Worm (Caenorhabditis elegans) whole organism, late embryonic: ENCODE data around the gene srw-42.

Experiments used
- C08G9.2 ChIP-seq: sonication (generic microtip); optimal IDR thresholded peaks from 2 replicates; lab custom pipeline; 2016; ENCODE audit warnings: mild to moderate bottlenecking, missing genetic modification characterization, moderate library complexity, missing compliant biosample characterization
- K02D7.2 ChIP-seq: sonication (generic microtip); optimal IDR thresholded peaks from 2 replicates; lab custom pipeline; 2017; ENCODE audit warnings: mild to moderate bottlenecking, missing genetic modification characterization, missing compliant biosample characterization
- K09A11.1 ChIP-seq: sonication (generic microtip); optimal IDR thresholded peaks from 2 replicates; lab custom pipeline; 2017; ENCODE audit warnings: antibody characterized with exemption, mild to moderate bottlenecking, missing genetic modification characterization, missing compliant biosample characterization; ENCODE audit not compliant: insufficient read depth
- T23F11.4 ChIP-seq: fragments of 200-800 bp; sonication (Bioruptor generic); optimal IDR thresholded peaks from 2 replicates; lab custom pipeline; 2018; ENCODE audit warnings: mild to moderate bottlenecking, missing genetic modification characterization, missing compliant biosample characterization
- ahr-1 ChIP-seq: sonication (generic microtip); optimal IDR thresholded peaks from 2 replicates; lab custom pipeline; 2016; ENCODE audit warnings: missing genetic modification characterization, missing compliant biosample characterization
- ama-1 ChIP-seq: fragments of 150-350 bp; optimal IDR thresholded peaks from 2 replicates; lab custom pipeline; 2014
- ceh-24 ChIP-seq: sonication (generic microtip); optimal IDR thresholded peaks from 2 replicates; lab custom pipeline; 2016; ENCODE audit warnings: mild to moderate bottlenecking, missing genetic modification characterization, missing compliant biosample characterization
- ceh-30 ChIP-seq: fragments of 150-350 bp; optimal IDR thresholded peaks from 2 replicates; lab custom pipeline; 2014; ENCODE audit warnings: missing biosample characterization, missing genetic modification characterization
- ceh-31 ChIP-seq: sonication (generic microtip); optimal IDR thresholded peaks from 2 replicates; lab custom pipeline; 2016; ENCODE audit warnings: missing genetic modification characterization, missing compliant biosample characterization
- ceh-45 ChIP-seq: fragments of 200-800 bp; sonication (Bioruptor generic); IDR thresholded peaks from 2 replicates; pipeline ENCODE4 v1.3.6; 2022; ENCODE audit warnings: missing genetic modification reagents, missing genetic modification characterization, missing compliant biosample characterization
- ceh-48 ChIP-seq: sonication (generic microtip); optimal IDR thresholded peaks from 2 replicates; lab custom pipeline; 2016; ENCODE audit warnings: missing genetic modification characterization, inconsistent platforms, missing compliant biosample characterization
- che-1 ChIP-seq: sonication (generic microtip); optimal IDR thresholded peaks from 2 replicates; lab custom pipeline; 2016; ENCODE audit warnings: mild to moderate bottlenecking, missing genetic modification characterization, missing compliant biosample characterization
- elt-4 ChIP-seq: sonication (generic microtip); optimal IDR thresholded peaks from 2 replicates; lab custom pipeline; 2016; ENCODE audit warnings: missing genetic modification characterization, missing compliant biosample characterization
- fax-1 ChIP-seq: sonication (generic microtip); optimal IDR thresholded peaks from 2 replicates; lab custom pipeline; 2016; ENCODE audit warnings: missing genotype, missing genetic modification characterization, missing compliant biosample characterization
- fkh-6 ChIP-seq: sonication (generic microtip); optimal IDR thresholded peaks from 2 replicates; lab custom pipeline; 2016; ENCODE audit warnings: missing genetic modification characterization, missing compliant biosample characterization
- hlh-13 ChIP-seq: fragments of 200-800 bp; sonication (Bioruptor generic); optimal IDR thresholded peaks from 2 replicates; lab custom pipeline; 2018; ENCODE audit warnings: mild to moderate bottlenecking, missing genetic modification characterization, missing compliant biosample characterization
- hlh-30 ChIP-seq: sonication (generic microtip); optimal IDR thresholded peaks from 2 replicates; lab custom pipeline; 2017; ENCODE audit warnings: antibody characterized with exemption, missing genetic modification characterization, missing compliant biosample characterization; ENCODE audit not compliant: insufficient read depth
- hlh-6 ChIP-seq: sonication (generic microtip); optimal IDR thresholded peaks from 2 replicates; lab custom pipeline; 2016; ENCODE audit warnings: missing genotype, missing genetic modification characterization, missing compliant biosample characterization
- hlh-8 ChIP-seq: sonication (generic microtip); optimal IDR thresholded peaks from 2 replicates; lab custom pipeline; 2016; ENCODE audit warnings: missing genotype, missing genetic modification characterization, missing compliant biosample characterization
- lim-6 ChIP-seq: sonication (generic microtip); optimal IDR thresholded peaks from 2 replicates; lab custom pipeline; 2016; ENCODE audit warnings: missing genetic modification characterization, missing compliant biosample characterization
- lin-11 ChIP-seq: fragments of 200-800 bp; sonication (Bioruptor generic); optimal IDR thresholded peaks from 2 replicates; lab custom pipeline; 2018; ENCODE audit warnings: mild to moderate bottlenecking, missing genetic modification characterization, missing compliant biosample characterization
- madf-2 ChIP-seq: sonication (generic microtip); optimal IDR thresholded peaks from 2 replicates; lab custom pipeline; 2017; ENCODE audit warnings: missing genetic modification characterization, missing compliant biosample characterization
- nfya-1 ChIP-seq: sonication (generic microtip); optimal IDR thresholded peaks from 2 replicates; lab custom pipeline; 2017; ENCODE audit warnings: missing genetic modification characterization, mild to moderate bottlenecking, missing compliant biosample characterization, antibody characterized with exemption, moderate library complexity
- nhr-11 ChIP-seq: fragments of 150-350 bp; optimal IDR thresholded peaks from 2 replicates; lab custom pipeline; 2014; ENCODE audit warnings: missing biosample characterization, missing genetic modification characterization
- npax-4 ChIP-seq: sonication (generic microtip); optimal IDR thresholded peaks from 2 replicates; lab custom pipeline; 2016; ENCODE audit warnings: missing genetic modification characterization, missing compliant biosample characterization
- odd-2 ChIP-seq: sonication (generic microtip); optimal IDR thresholded peaks from 2 replicates; lab custom pipeline; 2017; ENCODE audit warnings: antibody characterized with exemption, mild to moderate bottlenecking, missing genetic modification characterization, missing compliant biosample characterization
- pag-3 ChIP-seq: sonication (generic microtip); optimal IDR thresholded peaks from 2 replicates; lab custom pipeline; 2016; ENCODE audit warnings: missing compliant biosample characterization, missing genetic modification characterization, borderline replicate concordance
- pat-9 ChIP-seq: fragments of 200-800 bp; sonication (Bioruptor generic); optimal IDR thresholded peaks from 2 replicates; lab custom pipeline; 2018; ENCODE audit warnings: mild to moderate bottlenecking, missing genetic modification characterization, moderate library complexity, missing compliant biosample characterization
- pha-4 ChIP-seq: fragments of 150-350 bp; optimal IDR thresholded peaks from 2 replicates; lab custom pipeline; 2018; ENCODE audit warnings: missing biosample characterization, missing genetic modification reagents, missing genetic modification characterization
- ref-2 ChIP-seq: sonication (generic microtip); optimal IDR thresholded peaks from 2 replicates; lab custom pipeline; 2016; ENCODE audit warnings: missing genetic modification characterization, missing compliant biosample characterization
- rnt-1 ChIP-seq: sonication (generic microtip); optimal IDR thresholded peaks from 2 replicates; lab custom pipeline; 2016; ENCODE audit warnings: missing genetic modification characterization, missing compliant biosample characterization
- sdc-2 ChIP-seq: sonication (generic microtip); optimal IDR thresholded peaks from 2 replicates; lab custom pipeline; 2016; ENCODE audit warnings: missing genotype, missing genetic modification characterization, missing compliant biosample characterization
- syd-9 ChIP-seq: sonication (generic microtip); optimal IDR thresholded peaks from 2 replicates; lab custom pipeline; 2016; ENCODE audit warnings: mild to moderate bottlenecking, missing genetic modification characterization, moderate library complexity, missing compliant biosample characterization
- tbx-7 ChIP-seq: sonication (generic microtip); optimal IDR thresholded peaks from 2 replicates; lab custom pipeline; 2016; ENCODE audit warnings: missing genotype, missing genetic modification characterization, missing compliant biosample characterization
- unc-42 ChIP-seq: sonication (generic microtip); optimal IDR thresholded peaks from 2 replicates; lab custom pipeline; 2016; ENCODE audit warnings: missing genotype, missing genetic modification characterization, missing compliant biosample characterization
- unc-55 ChIP-seq: sonication (generic microtip); optimal IDR thresholded peaks from 2 replicates; lab custom pipeline; 2017; ENCODE audit warnings: missing biosample characterization, missing genetic modification reagents, missing genetic modification characterization
- zip-5 ChIP-seq: sonication (generic microtip); optimal IDR thresholded peaks from 2 replicates; lab custom pipeline; 2016; ENCODE audit warnings: missing genetic modification characterization, missing compliant biosample characterization
- ztf-16 ChIP-seq: sonication (generic microtip); optimal IDR thresholded peaks from 2 replicates; lab custom pipeline; 2017; ENCODE audit warnings: missing genetic modification characterization, missing compliant biosample characterization

The srw-42 gene

ce11 chrV:16693732-16694131 is at the start of gene srw-42:
Gene srw-42, minus strand, starts transcription at chrV:16693832.
- TF ChIP-seq C08G9.2: no peak
- no peak for TF ChIP-seq hlh-13
- no peak for TF ChIP-seq syd-9 (tag; lab: Kevin White, UChicago)
- TF ChIP-seq hlh-30 (tag; lab: Kevin White, UChicago): no peak
- TF ChIP-seq ref-2 (tag; lab: Kevin White, UChicago): no peak
- no peak for TF ChIP-seq K02D7.2 (tag; lab: Kevin White, UChicago)
- TF ChIP-seq ztf-16: no peak
- no peak for TF ChIP-seq hlh-8
- no peak for TF ChIP-seq madf-2 (tag; lab: Kevin White, UChicago)
- no peak for TF ChIP-seq nfya-1
- TF ChIP-seq ceh-24 (tag; lab: Kevin White, UChicago): no peak
- TF ChIP-seq npax-4 (tag; lab: Kevin White, UChicago): no peak
- no peak for TF ChIP-seq ceh-45
- TF ChIP-seq nhr-11 (tag; lab: Kevin White, UChicago): no peak
- TF ChIP-seq sdc-2 (tag; lab: Kevin White, UChicago): no peak
- TF ChIP-seq ahr-1 (tag; lab: Kevin White, UChicago): no peak

- TF ChIP-seq nfya-1 (no peak), K09A11.1 (tag; lab: Kevin White, UChicago) (no peak), fkh-6 (no peak)
Measured at ce11 chrV:16742123-16742522, 48.5 kb upstream of the srw-42 start, which contains the start of gene T25E12.6. Gene T25E12.6, plus strand, starts transcription at chrV:16742423.

DNA sequence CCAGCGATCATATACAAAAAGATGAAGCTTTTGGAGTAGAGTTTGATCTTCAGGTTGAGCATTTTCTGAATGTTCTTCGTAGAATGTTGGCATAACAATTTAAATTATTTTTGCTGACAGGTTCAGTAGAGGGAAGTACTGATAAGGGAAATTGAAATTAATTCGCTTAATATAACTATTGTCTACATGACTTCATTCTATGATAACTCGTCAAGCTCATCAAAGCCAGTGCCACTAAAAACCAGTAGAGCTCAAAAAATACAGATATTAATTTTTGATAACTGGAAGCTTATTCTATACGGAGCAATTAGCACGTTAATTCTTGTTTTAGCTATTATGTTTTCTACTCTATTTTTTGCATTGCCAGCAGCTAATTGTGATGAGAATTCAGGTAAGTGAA is 45.5 kb upstream of the srw-42 start, which contains the start of the genes clec-29 and clec-39:
Gene clec-29 (minus strand): TSS at position 101 of the 400 bp plus-strand sequence.
Gene clec-39 (plus strand): TSS at position 169 of the 400 bp plus-strand sequence.
- TF ChIP-seq lin-11 (tag; lab: Kevin White, UChicago) (no peak), ceh-45 (no peak), hlh-6 (tag; lab: Kevin White, UChicago) (no peak), ama-1 (lab: Kevin White, UChicago) (no peak), ceh-48 (no peak), K09A11.1 (tag; lab: Kevin White, UChicago) (no peak), T23F11.4 (GFP tag; lab: Kevin White, UChicago) (no peak), unc-42 (no peak), C08G9.2 (no peak), tbx-7 (tag; lab: Kevin White, UChicago) (no peak), rnt-1 (tag; lab: Kevin White, UChicago) (no peak), pha-4 (tag; lab: Kevin White, UChicago) (no peak), ceh-30 (tag; lab: Kevin White, UChicago) (no peak)

- TF ChIP-seq che-1 (tag; lab: Kevin White, UChicago): no peak
- TF ChIP-seq elt-4 (tag; lab: Kevin White, UChicago): no peak
- TF ChIP-seq ztf-16: no peak
- TF ChIP-seq unc-55: no peak
- no peak for TF ChIP-seq ama-1 (lab: Kevin White, UChicago)
- TF ChIP-seq ceh-48: no peak
Measured at ce11 chrV:16735518-16735917, 41.9 kb upstream of the srw-42 start, which contains the start of the genes clec-38 and clec-34. Gene clec-38, minus strand, starts transcription at chrV:16735618. Gene clec-34, plus strand, starts transcription at chrV:16735765.

DNA sequence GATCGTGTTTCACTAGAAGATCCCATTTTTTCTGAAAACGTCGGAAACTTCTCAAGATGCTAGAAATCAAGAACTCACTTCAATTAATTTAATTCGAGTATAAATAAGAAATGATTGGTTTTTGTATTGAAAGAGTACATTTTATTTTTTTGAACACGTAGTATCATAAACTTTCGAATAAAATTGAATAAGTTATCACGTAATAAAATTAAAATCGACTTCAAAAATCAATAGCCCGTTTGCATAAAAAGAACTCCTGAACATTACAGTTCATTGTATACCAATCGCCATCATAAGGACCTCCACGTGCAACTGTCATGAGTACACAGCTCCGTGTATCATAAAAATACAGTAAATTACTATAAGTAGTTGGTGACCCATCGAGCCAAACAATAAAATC is 40.0 kb upstream of the srw-42 start, which contains the start of gene T25E12.16:
Gene T25E12.16 (minus strand): TSS at position 101 of the 400 bp plus-strand sequence.
- TF ChIP-seq ref-2 (tag; lab: Kevin White, UChicago): no peak
- TF ChIP-seq zip-5 (tag; lab: Kevin White, UChicago): no peak
- no peak for TF ChIP-seq ceh-48
- no peak for TF ChIP-seq pag-3
- TF ChIP-seq nhr-11 (tag; lab: Kevin White, UChicago): no peak
- TF ChIP-seq ceh-31 (tag; lab: Kevin White, UChicago): no peak
- no peak for TF ChIP-seq odd-2 (tag; lab: Kevin White, UChicago)
- no peak for TF ChIP-seq syd-9 (tag; lab: Kevin White, UChicago)
- TF ChIP-seq hlh-30 (tag; lab: Kevin White, UChicago): no peak
- no peak for TF ChIP-seq lim-6
- TF ChIP-seq fax-1 (tag; lab: Kevin White, UChicago): no peak
- no peak for TF ChIP-seq pat-9 (tag; lab: Kevin White, UChicago)
- no peak for TF ChIP-seq fkh-6
- TF ChIP-seq lin-11 (tag; lab: Kevin White, UChicago): no peak
- no peak for TF ChIP-seq hlh-8
- no peak for TF ChIP-seq pha-4 (tag; lab: Kevin White, UChicago)
- no peak for TF ChIP-seq madf-2 (tag; lab: Kevin White, UChicago)
- no peak for TF ChIP-seq unc-42
- TF ChIP-seq, all 69 proteins: peak for 0
